Worm (Caenorhabditis elegans) whole organism, L1 larva: ENCODE results near the gene ocr-1.

ENCODE experiments used
- C16A3.4 ChIP-seq: fragments of 150-350 bp; optimal IDR thresholded peaks from 2 replicates; lab custom pipeline; 2014; ENCODE audit warnings: missing biosample characterization, missing genetic modification characterization
- aha-1 ChIP-seq: fragments of 150-350 bp; optimal IDR thresholded peaks from 2 replicates; lab custom pipeline; 2014; ENCODE audit warnings: missing biosample characterization, missing genetic modification characterization
- aly-2 ChIP-seq: fragments of 150-350 bp; optimal IDR thresholded peaks from 2 replicates; lab custom pipeline; 2014; ENCODE audit warnings: missing biosample characterization, missing genetic modification characterization
- ama-1 ChIP-seq: fragments of 150-350 bp; optimal IDR thresholded peaks from 2 replicates; lab custom pipeline; 2014
- ceh-63 ChIP-seq: fragments of 200-800 bp; sonication (Bioruptor generic); optimal IDR thresholded peaks from 2 replicates; lab custom pipeline; 2018; ENCODE audit warnings: mild to moderate bottlenecking, missing genetic modification characterization, missing compliant biosample characterization
- ceh-88 ChIP-seq: fragments of 200-800 bp; sonication (Bioruptor generic); IDR thresholded peaks from 2 replicates; pipeline ENCODE4 v1.3.6; 2022; ENCODE audit warnings: missing genetic modification characterization, missing compliant biosample characterization
- ceh-90 ChIP-seq: sonication (generic microtip); optimal IDR thresholded peaks from 2 replicates; lab custom pipeline; 2016; ENCODE audit warnings: missing genetic modification characterization, missing compliant biosample characterization
- ces-1 ChIP-seq: fragments of 150-350 bp; optimal IDR thresholded peaks from 2 replicates; lab custom pipeline; 2014; ENCODE audit warnings: missing biosample characterization, missing genetic modification reagents, missing genetic modification characterization
- efl-1 ChIP-seq, 4 experiments: fragments of 150-350 bp; optimal IDR thresholded peaks in 3 of 4; peaks in 1 of 4; 1 replicate in 1 of 4; 2 replicates in 3 of 4; lab custom pipeline; 2014; ENCODE audit warnings: missing biosample characterization in 2 of 4, missing genetic modification characterization in 2 of 4, missing genetic modification reagents in 2 of 4
- efl-3 ChIP-seq: fragments of 200-800 bp; sonication (Bioruptor generic); optimal IDR thresholded peaks from 2 replicates; lab custom pipeline; 2018; ENCODE audit warnings: mild to moderate bottlenecking, missing genetic modification characterization, missing compliant biosample characterization
- egl-27 ChIP-seq, 2 experiments: fragments of 150-350 bp in 1 of 2; sonication (generic microtip); optimal IDR thresholded peaks; 3 replicates each; lab custom pipeline; 2017 to 2018; ENCODE audit warnings: missing biosample characterization in 2 of 2, missing genetic modification characterization in 2 of 2, missing genetic modification reagents in 2 of 2
- elt-2 ChIP-seq: sonication (generic microtip); optimal IDR thresholded peaks from 2 replicates; lab custom pipeline; 2016; ENCODE audit warnings: missing genetic modification characterization, mild to moderate bottlenecking, inconsistent platforms, missing compliant biosample characterization, missing genetic modification reagents
- elt-3 ChIP-seq, 6 experiments: fragments of 150-350 bp in 1 of 6; sonication (generic microtip); optimal IDR thresholded peaks; 2 replicates each; lab custom pipeline; 2017 to 2018; ENCODE audit warnings: missing biosample characterization in 6 of 6, missing genetic modification characterization in 6 of 6, inconsistent platforms in 1 of 6
- ets-5 ChIP-seq: fragments of 200-800 bp; sonication (Bioruptor generic); IDR thresholded peaks from 2 replicates; pipeline ENCODE4 v1.3.6; 2022; ENCODE audit warnings: missing genetic modification characterization, missing compliant biosample characterization
- fkh-10 ChIP-seq: sonication (generic microtip); optimal IDR thresholded peaks from 2 replicates; lab custom pipeline; 2017; ENCODE audit warnings: missing biosample characterization, missing genetic modification reagents, missing genetic modification characterization
- fkh-4 ChIP-seq: sonication (generic microtip); optimal IDR thresholded peaks from 2 replicates; lab custom pipeline; 2016; ENCODE audit warnings: missing compliant biosample characterization, missing genetic modification characterization, borderline replicate concordance
- hlh-17 ChIP-seq: fragments of 200-800 bp; sonication (Bioruptor generic); optimal IDR thresholded peaks from 2 replicates; lab custom pipeline; 2018; ENCODE audit warnings: missing genetic modification characterization, mild to moderate bottlenecking, missing compliant biosample characterization, moderate library complexity, borderline replicate concordance
- hlh-4 ChIP-seq: sonication (generic microtip); optimal IDR thresholded peaks from 2 replicates; lab custom pipeline; 2016; ENCODE audit warnings: mild to moderate bottlenecking, missing genetic modification characterization, missing compliant biosample characterization
- hpl-2 ChIP-seq: fragments of 150-350 bp; optimal IDR thresholded peaks from 2 replicates; lab custom pipeline; 2014; ENCODE audit warnings: missing biosample characterization, missing genetic modification reagents, missing genetic modification characterization
- lin-13 ChIP-seq: fragments of 150-350 bp; optimal IDR thresholded peaks from 2 replicates; lab custom pipeline; 2014; ENCODE audit warnings: missing biosample characterization, missing genetic modification reagents, missing genetic modification characterization
- lin-35 ChIP-seq, 2 experiments: fragments of 150-350 bp; optimal IDR thresholded peaks; 2 replicates each; lab custom pipeline; 2014; ENCODE audit warnings: missing biosample characterization in 2 of 2, missing genetic modification characterization in 2 of 2, missing genetic modification reagents in 2 of 2
- lsy-2 ChIP-seq, 2 experiments: fragments of 150-350 bp; optimal IDR thresholded peaks; 2 replicates each; lab custom pipeline; 2014; ENCODE audit warnings: missing biosample characterization in 2 of 2, missing genetic modification characterization in 2 of 2
- mab-9 ChIP-seq: fragments of 200-800 bp; sonication (Bioruptor generic); IDR thresholded peaks from 2 replicates; pipeline ENCODE4 v1.3.6; 2022; ENCODE audit warnings: missing genetic modification reagents, missing genetic modification characterization, missing compliant biosample characterization
- mdl-1 ChIP-seq, 2 experiments: fragments of 150-350 bp; optimal IDR thresholded peaks; 2 replicates each; lab custom pipeline; 2014 to 2017; ENCODE audit warnings: missing biosample characterization in 2 of 2, missing genetic modification characterization in 2 of 2, inconsistent platforms in 1 of 2
- nhr-12 ChIP-seq: sonication (generic microtip); optimal IDR thresholded peaks from 2 replicates; lab custom pipeline; 2017; ENCODE audit warnings: missing biosample characterization, missing genetic modification characterization
- nhr-20 ChIP-seq: sonication (generic microtip); optimal IDR thresholded peaks from 2 replicates; lab custom pipeline; 2016; ENCODE audit warnings: mild to moderate bottlenecking, missing genetic modification characterization, missing compliant biosample characterization
- nhr-237 ChIP-seq: fragments of 150-350 bp; optimal IDR thresholded peaks from 2 replicates; lab custom pipeline; 2014; ENCODE audit warnings: missing biosample characterization, missing genetic modification characterization
- nhr-28 ChIP-seq: fragments of 150-350 bp; optimal IDR thresholded peaks from 2 replicates; lab custom pipeline; 2014; ENCODE audit warnings: missing biosample characterization, missing genetic modification characterization
- nhr-47 ChIP-seq: sonication (generic microtip); optimal IDR thresholded peaks from 2 replicates; lab custom pipeline; 2016; ENCODE audit warnings: mild to moderate bottlenecking, missing genetic modification characterization, moderate library complexity, missing compliant biosample characterization
- nhr-71 ChIP-seq: sonication (generic microtip); optimal IDR thresholded peaks from 2 replicates; lab custom pipeline; 2016; ENCODE audit warnings: mild to moderate bottlenecking, missing genetic modification characterization, moderate library complexity, missing compliant biosample characterization
- nhr-90 ChIP-seq: sonication (generic microtip); optimal IDR thresholded peaks from 2 replicates; lab custom pipeline; 2016; ENCODE audit warnings: mild to moderate bottlenecking, missing genetic modification characterization, missing compliant biosample characterization; ENCODE audit not compliant: poor library complexity
- pag-3 ChIP-seq: sonication (generic microtip); optimal IDR thresholded peaks from 2 replicates; lab custom pipeline; 2017; ENCODE audit warnings: missing genetic modification characterization, mild to moderate bottlenecking, missing compliant biosample characterization, antibody characterized with exemption, borderline replicate concordance; ENCODE audit not compliant: insufficient read depth
- pqm-1 ChIP-seq: sonication (generic microtip); optimal IDR thresholded peaks from 3 replicates; lab custom pipeline; 2017; ENCODE audit warnings: missing biosample characterization, missing genetic modification characterization
- snpc-4 ChIP-seq: fragments of 150-350 bp; optimal IDR thresholded peaks from 2 replicates; lab custom pipeline; 2014; ENCODE audit warnings: missing biosample characterization, missing genetic modification characterization
- tbx-2 ChIP-seq: sonication (generic microtip); optimal IDR thresholded peaks from 2 replicates; lab custom pipeline; 2016; ENCODE audit warnings: missing genetic modification characterization, missing compliant biosample characterization
- tlp-1 ChIP-seq: fragments of 150-350 bp; optimal IDR thresholded peaks from 2 replicates; lab custom pipeline; 2014; ENCODE audit warnings: missing biosample characterization, missing genetic modification characterization
- unc-130 ChIP-seq: fragments of 150-350 bp; optimal IDR thresholded peaks from 2 replicates; lab custom pipeline; 2017; ENCODE audit warnings: missing biosample characterization, missing genetic modification characterization, inconsistent platforms
- unc-86 ChIP-seq: sonication (generic microtip); optimal IDR thresholded peaks from 2 replicates; lab custom pipeline; 2016; ENCODE audit warnings: missing genetic modification characterization, missing compliant biosample characterization
- xbp-1 ChIP-seq: sonication (generic microtip); optimal IDR thresholded peaks from 2 replicates; lab custom pipeline; 2016; ENCODE audit warnings: missing genetic modification characterization, missing compliant biosample characterization
- zag-1 ChIP-seq: fragments of 150-350 bp; optimal IDR thresholded peaks from 2 replicates; lab custom pipeline; 2014; ENCODE audit warnings: missing biosample characterization, missing genetic modification characterization
- ztf-4 ChIP-seq: fragments of 150-350 bp; optimal IDR thresholded peaks from 2 replicates; lab custom pipeline; 2014; ENCODE audit warnings: missing biosample characterization, missing genetic modification characterization

Gene ocr-1

ce11 chrV:10801154-10801553, 37.0 kb downstream of the ocr-1 start, which contains the start of gene D1054.18:
TSS of gene D1054.18 (minus strand) at chrV:10801198.
- peak; percentile 12 for TF ChIP-seq nhr-90 (tag; lab: Kevin White, UChicago)
- TF ChIP-seq ceh-90, result no peak
- peak in 1 of 2 experiments; percentile 28 for TF ChIP-seq lin-35 (GFP tag; optimal IDR thresholded peaks at IDR 0.05; lab: Kevin White, UChicago)
- TF ChIP-seq pqm-1, result peak; percentile 59
- peak in 1 of 2 experiments; percentile 15 for TF ChIP-seq mdl-1 (tag; optimal IDR thresholded peaks at IDR 0.05; lab: Kevin White, UChicago)
- peak; percentile 25 for TF ChIP-seq nhr-71
- TF ChIP-seq efl-3 (GFP tag; lab: Kevin White, UChicago), result no peak
- no peak for TF ChIP-seq efl-1 (optimal IDR thresholded peaks at IDR 0.05; lab: Kevin White, UChicago)
- TF ChIP-seq efl-1 (GFP tag; optimal IDR thresholded peaks at IDR 0.05 in 1 of 2; lab: Kevin White, UChicago), result peak in 1 of 2 experiments; percentile 75
- peak; percentile 94 for TF ChIP-seq elt-2 (tag; lab: Kevin White, UChicago)
- peak; percentile 0 for TF ChIP-seq nhr-20

ce11 chrV:10802060-10802459, 37.9 kb downstream of the ocr-1 start:
- TF ChIP-seq pqm-1, result peak; percentile 76
- no peak for TF ChIP-seq nhr-237 (tag; lab: Kevin White, UChicago)
- peak; percentile 10 for TF ChIP-seq nhr-20
- no peak for TF ChIP-seq mab-9 (GFP tag; lab: Robert Waterston, UW)
- no peak for TF ChIP-seq ztf-4 (tag; lab: Kevin White, UChicago)
- TF ChIP-seq nhr-71, result peak; percentile 47
- TF ChIP-seq hlh-4 (tag; lab: Kevin White, UChicago), result no peak
- TF ChIP-seq lin-35 (GFP tag; optimal IDR thresholded peaks at IDR 0.05; lab: Kevin White, UChicago), result peak in 1 of 2 experiments; percentile 12
- TF ChIP-seq elt-2 (tag; lab: Kevin White, UChicago), result peak; percentile 98
- peak; percentile 41 for TF ChIP-seq nhr-90 (tag; lab: Kevin White, UChicago)

ce11 chrV:10804374-10804773, 40.2 kb downstream of the ocr-1 start, which contains the start of gene secs-1:
TSS of gene secs-1 (minus strand) at chrV:10804474.
- no peak for TF ChIP-seq hpl-2 (GFP tag; lab: Kevin White, UChicago)
- no peak for TF ChIP-seq lin-13 (GFP tag; lab: Kevin White, UChicago)
- no peak for TF ChIP-seq elt-3 (tag; optimal IDR thresholded peaks at IDR 0.05; lab: Kevin White, UChicago)
- no peak for TF ChIP-seq ceh-63 (GFP tag; lab: Kevin White, UChicago)
- TF ChIP-seq hlh-17 (GFP tag; lab: Kevin White, UChicago), result no peak
- no peak for TF ChIP-seq nhr-90 (tag; lab: Kevin White, UChicago)
- TF ChIP-seq C16A3.4 (tag; lab: Kevin White, UChicago), result no peak
- TF ChIP-seq pag-3, result no peak
- no peak for TF ChIP-seq tbx-2
- TF ChIP-seq unc-86, result no peak
- no peak for TF ChIP-seq fkh-4 (tag; lab: Kevin White, UChicago)
- TF ChIP-seq aha-1 (tag; lab: Kevin White, UChicago), result no peak
- no peak for TF ChIP-seq ama-1 (lab: Kevin White, UChicago)
- TF ChIP-seq fkh-10 (GFP tag; lab: Kevin White, UChicago), result no peak
- no peak for TF ChIP-seq pqm-1
- TF ChIP-seq efl-1 (optimal IDR thresholded peaks at IDR 0.05; lab: Kevin White, UChicago), result no peak
- TF ChIP-seq efl-1 (GFP tag; optimal IDR thresholded peaks at IDR 0.05 in 1 of 2; lab: Kevin White, UChicago), result no peak
- TF ChIP-seq ceh-88 (GFP tag; lab: Robert Waterston, UW), result no peak
- TF ChIP-seq nhr-12 (tag; lab: Kevin White, UChicago), result no peak
- no peak for TF ChIP-seq unc-130 (tag; lab: Kevin White, UChicago)
- TF ChIP-seq lin-35 (GFP tag; optimal IDR thresholded peaks at IDR 0.05; lab: Kevin White, UChicago), result no peak
- TF ChIP-seq, all 84 proteins: peak for 0

DNA sequence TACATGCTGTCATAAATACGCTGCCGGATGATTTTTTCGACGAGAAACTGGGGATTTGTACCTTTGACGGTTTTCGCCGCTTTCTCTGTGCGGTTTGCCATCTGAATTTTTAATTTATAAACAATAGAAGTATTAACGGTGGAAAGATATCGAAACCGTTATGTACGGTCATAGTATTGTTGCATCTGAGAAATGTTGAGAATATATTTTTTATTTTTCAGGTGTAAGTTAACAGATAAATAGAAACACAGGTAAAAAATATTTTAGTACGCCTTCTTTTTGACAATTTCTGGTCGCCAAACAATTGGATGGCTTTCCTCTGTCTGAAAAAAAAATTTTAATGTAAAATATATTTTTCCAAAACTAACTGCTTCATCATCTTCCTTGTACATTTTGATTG, 41.8 kb downstream of the ocr-1 start, which contains the start of gene prp-38:
Gene prp-38, minus strand, starts transcription at position 101 of the 400 bp plus-strand sequence.
- no peak for TF ChIP-seq mdl-1 (tag; optimal IDR thresholded peaks at IDR 0.05; lab: Kevin White, UChicago)
- TF ChIP-seq egl-27 (tag; optimal IDR thresholded peaks at IDR 0.05; lab: Kevin White, UChicago), result no peak
- TF ChIP-seq tlp-1, result no peak
- TF ChIP-seq nhr-28 (tag; lab: Kevin White, UChicago), result no peak
- TF ChIP-seq nhr-47 (tag; lab: Kevin White, UChicago), result no peak
- no peak for TF ChIP-seq xbp-1
- TF ChIP-seq lsy-2 (tag; optimal IDR thresholded peaks at IDR 0.05; lab: Kevin White, UChicago), result no peak
- no peak for TF ChIP-seq ets-5
- no peak for TF ChIP-seq snpc-4 (tag; lab: Kevin White, UChicago)
- TF ChIP-seq pqm-1, result no peak
- TF ChIP-seq aly-2 (tag; lab: Kevin White, UChicago), result no peak
- no peak for TF ChIP-seq hlh-17 (GFP tag; lab: Kevin White, UChicago)
- no peak for TF ChIP-seq zag-1 (tag; lab: Kevin White, UChicago)
- TF ChIP-seq ces-1 (GFP tag; lab: Kevin White, UChicago), result no peak
